Worm (Caenorhabditis elegans) whole organism, L1 larva: ENCODE results near the gene ndnf-1.

Experiments
- C04F5.9 ChIP-seq: sonication (generic microtip); optimal IDR thresholded peaks from 2 replicates; lab custom pipeline; 2016; ENCODE audit warnings: missing genetic modification characterization, missing compliant biosample characterization
- C16A3.4 ChIP-seq: fragments of 150-350 bp; optimal IDR thresholded peaks from 2 replicates; lab custom pipeline; 2014; ENCODE audit warnings: missing biosample characterization, missing genetic modification characterization
- C34B4.2 ChIP-seq: sonication (generic microtip); optimal IDR thresholded peaks from 2 replicates; lab custom pipeline; 2017; ENCODE audit warnings: mild to moderate bottlenecking, missing genetic modification characterization, missing compliant biosample characterization
- ama-1 ChIP-seq: fragments of 150-350 bp; optimal IDR thresholded peaks from 2 replicates; lab custom pipeline; 2014
- ceh-88 ChIP-seq: fragments of 200-800 bp; sonication (Bioruptor generic); IDR thresholded peaks from 2 replicates; pipeline ENCODE4 v1.3.6; 2022; ENCODE audit warnings: missing genetic modification characterization, missing compliant biosample characterization
- efl-1 ChIP-seq, 4 experiments: fragments of 150-350 bp; optimal IDR thresholded peaks in 3 of 4; peaks in 1 of 4; 1 replicate in 1 of 4; 2 replicates in 3 of 4; lab custom pipeline; 2014; ENCODE audit warnings: missing biosample characterization in 2 of 4, missing genetic modification characterization in 2 of 4, missing genetic modification reagents in 2 of 4
- efl-3 ChIP-seq: fragments of 200-800 bp; sonication (Bioruptor generic); optimal IDR thresholded peaks from 2 replicates; lab custom pipeline; 2018; ENCODE audit warnings: mild to moderate bottlenecking, missing genetic modification characterization, missing compliant biosample characterization
- elt-2 ChIP-seq: sonication (generic microtip); optimal IDR thresholded peaks from 2 replicates; lab custom pipeline; 2016; ENCODE audit warnings: missing genetic modification characterization, mild to moderate bottlenecking, inconsistent platforms, missing compliant biosample characterization, missing genetic modification reagents
- elt-3 ChIP-seq, 6 experiments: fragments of 150-350 bp in 1 of 6; sonication (generic microtip); optimal IDR thresholded peaks; 2 replicates each; lab custom pipeline; 2017 to 2018; ENCODE audit warnings: missing biosample characterization in 6 of 6, missing genetic modification characterization in 6 of 6, inconsistent platforms in 1 of 6
- fkh-4 ChIP-seq: sonication (generic microtip); optimal IDR thresholded peaks from 2 replicates; lab custom pipeline; 2016; ENCODE audit warnings: missing compliant biosample characterization, missing genetic modification characterization, borderline replicate concordance
- fos-1 ChIP-seq: fragments of 150-350 bp; optimal IDR thresholded peaks from 2 replicates; lab custom pipeline; 2014; ENCODE audit warnings: missing biosample characterization, missing genetic modification characterization
- hlh-17 ChIP-seq: fragments of 200-800 bp; sonication (Bioruptor generic); optimal IDR thresholded peaks from 2 replicates; lab custom pipeline; 2018; ENCODE audit warnings: missing genetic modification characterization, mild to moderate bottlenecking, missing compliant biosample characterization, moderate library complexity, borderline replicate concordance
- hpl-2 ChIP-seq: fragments of 150-350 bp; optimal IDR thresholded peaks from 2 replicates; lab custom pipeline; 2014; ENCODE audit warnings: missing biosample characterization, missing genetic modification reagents, missing genetic modification characterization
- isw-1 ChIP-seq: fragments of 200-800 bp; sonication (Bioruptor generic); IDR thresholded peaks from 2 replicates; pipeline ENCODE4 v1.3.6; 2022; ENCODE audit warnings: missing genetic modification characterization, missing compliant biosample characterization
- jun-1 ChIP-seq: fragments of 150-350 bp; optimal IDR thresholded peaks from 2 replicates; lab custom pipeline; 2014; ENCODE audit warnings: missing biosample characterization, missing genetic modification reagents, missing genetic modification characterization
- lin-14 ChIP-seq: fragments of 200-800 bp; sonication (Bioruptor generic); optimal IDR thresholded peaks from 2 replicates; lab custom pipeline; 2018; ENCODE audit warnings: mild to moderate bottlenecking, missing genetic modification characterization, moderate library complexity, missing compliant biosample characterization
- lin-39 ChIP-seq: fragments of 150-350 bp; optimal IDR thresholded peaks from 2 replicates; lab custom pipeline; 2014; ENCODE audit warnings: missing biosample characterization, missing genetic modification reagents, missing genetic modification characterization
- lsy-2 ChIP-seq, 2 experiments: fragments of 150-350 bp; optimal IDR thresholded peaks; 2 replicates each; lab custom pipeline; 2014; ENCODE audit warnings: missing biosample characterization in 2 of 2, missing genetic modification characterization in 2 of 2
- mdl-1 ChIP-seq, 2 experiments: fragments of 150-350 bp; optimal IDR thresholded peaks; 2 replicates each; lab custom pipeline; 2014 to 2017; ENCODE audit warnings: missing biosample characterization in 2 of 2, missing genetic modification characterization in 2 of 2, inconsistent platforms in 1 of 2
- mef-2 ChIP-seq: fragments of 150-350 bp; optimal IDR thresholded peaks from 2 replicates; lab custom pipeline; 2014; ENCODE audit warnings: missing biosample characterization, missing genetic modification characterization
- nhr-11 ChIP-seq: fragments of 150-350 bp; optimal IDR thresholded peaks from 2 replicates; lab custom pipeline; 2014; ENCODE audit warnings: missing biosample characterization, missing genetic modification characterization
- nhr-12 ChIP-seq: sonication (generic microtip); optimal IDR thresholded peaks from 2 replicates; lab custom pipeline; 2017; ENCODE audit warnings: missing biosample characterization, missing genetic modification characterization
- nhr-19 ChIP-seq: fragments of 200-800 bp; sonication (Bioruptor generic); conservative IDR thresholded peaks from 2 replicates; pipeline ENCODE4 v1.3.6; 2022; ENCODE audit warnings: missing genetic modification characterization, missing compliant biosample characterization
- nhr-20 ChIP-seq: sonication (generic microtip); optimal IDR thresholded peaks from 2 replicates; lab custom pipeline; 2016; ENCODE audit warnings: mild to moderate bottlenecking, missing genetic modification characterization, missing compliant biosample characterization
- nhr-47 ChIP-seq: sonication (generic microtip); optimal IDR thresholded peaks from 2 replicates; lab custom pipeline; 2016; ENCODE audit warnings: mild to moderate bottlenecking, missing genetic modification characterization, moderate library complexity, missing compliant biosample characterization
- nhr-71 ChIP-seq: sonication (generic microtip); optimal IDR thresholded peaks from 2 replicates; lab custom pipeline; 2016; ENCODE audit warnings: mild to moderate bottlenecking, missing genetic modification characterization, moderate library complexity, missing compliant biosample characterization
- nhr-76 ChIP-seq: sonication (generic microtip); optimal IDR thresholded peaks from 2 replicates; lab custom pipeline; 2017; ENCODE audit warnings: missing biosample characterization, missing genetic modification characterization
- nhr-85 ChIP-seq: sonication (generic microtip); peaks from one replicate; lab custom pipeline; 2016; ENCODE audit warnings: missing genetic modification characterization, inconsistent platforms, missing compliant biosample characterization
- nhr-90 ChIP-seq: sonication (generic microtip); optimal IDR thresholded peaks from 2 replicates; lab custom pipeline; 2016; ENCODE audit warnings: mild to moderate bottlenecking, missing genetic modification characterization, missing compliant biosample characterization; ENCODE audit not compliant: poor library complexity
- pag-3 ChIP-seq: sonication (generic microtip); optimal IDR thresholded peaks from 2 replicates; lab custom pipeline; 2017; ENCODE audit warnings: missing genetic modification characterization, mild to moderate bottlenecking, missing compliant biosample characterization, antibody characterized with exemption, borderline replicate concordance; ENCODE audit not compliant: insufficient read depth
- pax-3 ChIP-seq: fragments of 200-800 bp; sonication (Bioruptor generic); optimal IDR thresholded peaks from 2 replicates; lab custom pipeline; 2018; ENCODE audit warnings: mild to moderate bottlenecking, missing genetic modification characterization, moderate library complexity, missing compliant biosample characterization
- rnt-1 ChIP-seq: sonication (generic microtip); optimal IDR thresholded peaks from 2 replicates; lab custom pipeline; 2016; ENCODE audit warnings: mild to moderate bottlenecking, missing genetic modification characterization, moderate library complexity, missing compliant biosample characterization
- skn-1 ChIP-seq: fragments of 150-350 bp; optimal IDR thresholded peaks from 2 replicates; lab custom pipeline; 2014; ENCODE audit warnings: missing biosample characterization, missing genetic modification characterization
- snpc-4 ChIP-seq: fragments of 150-350 bp; optimal IDR thresholded peaks from 2 replicates; lab custom pipeline; 2014; ENCODE audit warnings: missing biosample characterization, missing genetic modification characterization
- snu-23 ChIP-seq: sonication (generic microtip); optimal IDR thresholded peaks from 2 replicates; lab custom pipeline; 2016; ENCODE audit warnings: missing genetic modification characterization, missing compliant biosample characterization
- sox-4 ChIP-seq: sonication (generic microtip); optimal IDR thresholded peaks from 2 replicates; lab custom pipeline; 2016; ENCODE audit warnings: missing genetic modification characterization, missing compliant biosample characterization
- sup-37 ChIP-seq: fragments of 200-800 bp; sonication (Bioruptor generic); optimal IDR thresholded peaks from 2 replicates; lab custom pipeline; 2018; ENCODE audit warnings: mild to moderate bottlenecking, missing genetic modification characterization, missing compliant biosample characterization
- unc-130 ChIP-seq: fragments of 150-350 bp; optimal IDR thresholded peaks from 2 replicates; lab custom pipeline; 2017; ENCODE audit warnings: missing biosample characterization, missing genetic modification characterization, inconsistent platforms
- unc-30 ChIP-seq: sonication (generic microtip); optimal IDR thresholded peaks from 2 replicates; lab custom pipeline; 2017; ENCODE audit warnings: missing biosample characterization, missing genetic modification characterization
- unc-86 ChIP-seq: sonication (generic microtip); optimal IDR thresholded peaks from 2 replicates; lab custom pipeline; 2016; ENCODE audit warnings: missing genetic modification characterization, missing compliant biosample characterization
- unc-98 ChIP-seq: fragments of 200-800 bp; sonication (Bioruptor generic); IDR thresholded peaks from 2 replicates; pipeline ENCODE4 v1.3.6; 2022; ENCODE audit warnings: missing genetic modification characterization, missing compliant biosample characterization
- xbp-1 ChIP-seq: sonication (generic microtip); optimal IDR thresholded peaks from 2 replicates; lab custom pipeline; 2016; ENCODE audit warnings: missing genetic modification characterization, missing compliant biosample characterization
- zag-1 ChIP-seq: fragments of 150-350 bp; optimal IDR thresholded peaks from 2 replicates; lab custom pipeline; 2014; ENCODE audit warnings: missing biosample characterization, missing genetic modification characterization
- zip-4 ChIP-seq: fragments of 200-800 bp; sonication (Bioruptor generic); optimal IDR thresholded peaks from 2 replicates; lab custom pipeline; 2018; ENCODE audit warnings: mild to moderate bottlenecking, missing genetic modification characterization, moderate library complexity, missing compliant biosample characterization

The ndnf-1 gene

DNA sequence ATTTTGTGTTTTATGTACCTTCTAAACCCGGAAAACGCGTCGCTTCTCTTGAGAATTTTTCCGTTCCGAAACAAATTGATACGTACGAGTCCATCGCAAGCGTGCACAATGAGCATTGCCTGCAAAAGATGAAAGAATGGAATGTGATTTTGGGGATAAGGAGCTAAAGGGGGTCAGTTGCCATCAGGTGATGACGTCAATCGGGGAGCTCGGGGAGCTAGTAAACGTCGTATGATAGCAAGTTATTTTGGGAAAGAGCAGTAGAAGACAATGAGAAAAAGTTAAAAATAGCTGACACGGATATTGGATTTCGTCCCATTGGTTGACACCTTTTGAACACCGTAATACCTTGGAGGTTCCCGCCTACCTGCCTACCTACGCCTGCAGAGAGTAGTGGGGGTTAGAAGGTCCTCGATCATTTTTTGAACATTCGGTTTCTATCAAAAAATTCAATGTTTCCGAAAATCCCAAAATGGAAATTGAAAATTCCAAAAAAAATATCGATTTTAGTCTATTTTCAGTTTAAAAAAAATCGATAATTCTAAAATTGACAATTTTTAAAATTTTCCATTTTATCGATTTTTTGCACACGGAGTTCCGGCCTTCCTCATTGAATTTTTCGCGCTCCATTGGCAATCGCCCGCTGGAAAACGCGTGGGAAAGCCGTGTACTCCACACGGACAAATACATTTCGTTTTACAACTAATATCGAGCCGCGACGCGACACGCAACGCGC is 2.7 kb downstream of the ndnf-1 start:
- no peak for TF ChIP-seq fkh-4 (tag; lab: Kevin White, UChicago)
- no peak for TF ChIP-seq zag-1 (tag; lab: Kevin White, UChicago)
- peak in 1 of 2 experiments; percentile 18 for TF ChIP-seq efl-1 (optimal IDR thresholded peaks at IDR 0.05; lab: Kevin White, UChicago)
- TF ChIP-seq efl-1 (GFP tag; optimal IDR thresholded peaks at IDR 0.05 in 1 of 2; lab: Kevin White, UChicago), result peak in 1 of 2 experiments; percentile 45
- TF ChIP-seq C04F5.9 (tag; lab: Kevin White, UChicago), result no peak
- TF ChIP-seq lsy-2 (tag; optimal IDR thresholded peaks at IDR 0.05; lab: Kevin White, UChicago), result peak; percentile 11 to 58
- TF ChIP-seq mdl-1 (tag; optimal IDR thresholded peaks at IDR 0.05; lab: Kevin White, UChicago), result peak in 1 of 2 experiments; percentile 44
- no peak for TF ChIP-seq skn-1 (tag; lab: Kevin White, UChicago)
- TF ChIP-seq rnt-1 (tag; lab: Kevin White, UChicago), result peak; percentile 89
- TF ChIP-seq snu-23, result peak; percentile 29
- peak; percentile 45 for TF ChIP-seq lin-14 (GFP tag; lab: Kevin White, UChicago)
- no peak for TF ChIP-seq hpl-2 (GFP tag; lab: Kevin White, UChicago)
- TF ChIP-seq unc-130 (tag; lab: Kevin White, UChicago), result peak; percentile 72
- peak; percentile 6 for TF ChIP-seq xbp-1
- TF ChIP-seq nhr-47, result no peak
- TF ChIP-seq ama-1 (lab: Kevin White, UChicago), result no peak
- peak; percentile 97 for TF ChIP-seq mef-2
- no peak for TF ChIP-seq hlh-17 (GFP tag; lab: Kevin White, UChicago)
- no peak for TF ChIP-seq nhr-76
- TF ChIP-seq nhr-19 (GFP tag; lab: Robert Waterston, UW), result peak; percentile 64
- TF ChIP-seq efl-3, result no peak
- TF ChIP-seq nhr-20 (tag; lab: Kevin White, UChicago), result peak; percentile 32
- TF ChIP-seq nhr-71, result peak; percentile 84
- no peak for TF ChIP-seq ceh-88
- TF ChIP-seq zip-4, result no peak
- no peak for TF ChIP-seq C34B4.2 (tag; lab: Kevin White, UChicago)

DNA sequence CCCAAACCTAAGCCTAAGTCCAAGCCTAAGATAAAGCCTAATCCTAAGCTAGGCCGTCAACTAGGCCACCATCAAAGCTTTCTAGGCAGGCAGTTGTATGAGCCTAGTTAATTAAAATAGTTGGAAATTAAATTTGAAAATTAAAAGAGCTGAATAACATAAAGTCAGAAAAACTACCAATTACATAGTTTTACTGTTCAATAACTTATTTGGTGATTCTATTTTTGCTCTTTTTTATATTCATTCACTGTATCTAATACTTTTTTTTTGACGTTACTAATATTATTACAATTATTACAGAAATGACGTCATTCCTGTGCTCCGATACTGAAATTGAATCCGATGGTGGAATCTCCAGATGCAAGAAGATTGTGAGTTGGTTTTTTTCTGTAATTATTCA is 9.3 kb downstream of the ndnf-1 start, which contains the start of gene lin-22:
Gene lin-22, plus strand, starts transcription at position 301 of the 400 bp plus-strand sequence.
- TF ChIP-seq unc-98 (GFP tag; lab: Robert Waterston, UW), result no peak
- TF ChIP-seq nhr-90 (tag; lab: Kevin White, UChicago), result no peak
- no peak for TF ChIP-seq elt-3 (tag; optimal IDR thresholded peaks at IDR 0.05; lab: Kevin White, UChicago)

DNA sequence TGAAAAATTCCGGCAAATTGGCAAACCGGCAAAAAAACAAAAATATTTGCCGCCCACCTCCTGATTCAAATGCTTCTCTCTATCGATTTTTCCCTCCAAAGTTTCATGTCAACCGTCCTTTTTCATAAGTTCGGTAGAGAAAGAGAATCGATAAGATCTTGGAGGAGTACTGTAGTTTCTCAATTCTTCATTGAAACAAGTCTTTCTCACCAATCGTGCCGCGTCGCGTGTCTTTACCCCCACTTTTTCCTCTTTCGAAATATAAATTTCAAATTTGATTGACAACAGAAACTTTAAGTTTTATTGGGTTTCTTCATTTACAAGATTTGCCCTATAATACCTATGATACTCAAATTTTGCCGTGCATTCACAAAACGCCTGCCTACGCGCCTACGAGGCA is 10.2 kb downstream of the ndnf-1 start:
- peak in 1 of 2 experiments; percentile 68 for TF ChIP-seq lsy-2 (tag; optimal IDR thresholded peaks at IDR 0.05; lab: Kevin White, UChicago)
- TF ChIP-seq pax-3 (tag; lab: Kevin White, UChicago), result no peak

DNA sequence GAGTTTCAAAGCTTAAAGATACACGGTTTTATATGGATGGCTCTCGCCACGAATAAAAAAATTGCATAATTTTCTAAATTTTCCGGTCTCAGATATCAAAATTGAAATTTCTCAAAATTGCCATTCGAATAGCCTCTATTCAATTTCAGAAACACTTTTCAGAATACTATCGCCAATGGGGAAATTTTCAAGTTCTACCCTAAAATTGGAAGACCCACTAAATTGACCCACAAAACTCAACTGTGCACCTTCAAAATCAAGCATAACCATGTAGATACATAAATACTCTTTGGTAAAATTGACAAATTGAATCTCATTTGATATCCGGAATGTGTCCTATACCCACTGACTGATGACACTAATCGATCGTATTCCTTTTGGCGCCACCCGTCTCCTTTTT is 12.5 kb downstream of the ndnf-1 start:
- TF ChIP-seq fos-1 (tag; lab: Kevin White, UChicago), result no peak
- peak; percentile 60 for TF ChIP-seq nhr-85 (tag; lab: Kevin White, UChicago)
- TF ChIP-seq, all 84 proteins: peak for 1

DNA sequence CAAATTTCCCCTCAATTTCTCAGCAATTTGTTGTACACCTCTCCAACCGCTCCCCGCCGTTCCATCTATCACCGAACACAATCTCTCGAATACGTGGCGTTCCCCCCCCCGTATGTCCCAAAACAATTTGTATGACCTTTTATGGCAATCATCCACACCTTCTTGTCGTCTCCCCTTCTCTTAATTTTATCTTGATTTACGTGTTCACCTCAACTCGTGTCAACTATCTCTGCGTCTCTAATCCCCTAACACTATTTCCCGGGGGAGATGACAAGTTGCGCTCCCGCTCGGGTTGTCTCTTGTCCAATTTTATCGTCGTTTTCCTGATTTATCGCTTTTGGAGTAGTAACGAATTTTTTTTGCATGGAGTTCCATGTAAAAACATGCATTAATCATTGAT is 14.1 kb downstream of the ndnf-1 start:
- no peak for TF ChIP-seq unc-86 (tag; lab: Kevin White, UChicago)
- TF ChIP-seq fos-1 (tag; lab: Kevin White, UChicago), result no peak
- TF ChIP-seq snu-23, result peak; percentile 2
- TF ChIP-seq elt-2 (tag; lab: Kevin White, UChicago), result no peak
- TF ChIP-seq sup-37 (GFP tag; lab: Kevin White, UChicago), result no peak
- TF ChIP-seq isw-1 (GFP tag; lab: Robert Waterston, UW), result no peak
- TF ChIP-seq C16A3.4, result no peak
- TF ChIP-seq hpl-2 (GFP tag; lab: Kevin White, UChicago), result no peak
- no peak for TF ChIP-seq nhr-76
- no peak for TF ChIP-seq unc-30
- TF ChIP-seq jun-1 (tag; lab: Kevin White, UChicago), result no peak
- TF ChIP-seq pag-3, result no peak
- TF ChIP-seq C34B4.2 (tag; lab: Kevin White, UChicago), result no peak
- peak; percentile 35 for TF ChIP-seq rnt-1 (tag; lab: Kevin White, UChicago)
- no peak for TF ChIP-seq nhr-12 (tag; lab: Kevin White, UChicago)
- no peak for TF ChIP-seq snpc-4 (tag; lab: Kevin White, UChicago)
- TF ChIP-seq sox-4 (tag; lab: Kevin White, UChicago), result no peak
- no peak for TF ChIP-seq nhr-11 (tag; lab: Kevin White, UChicago)
- TF ChIP-seq fkh-4 (tag; lab: Kevin White, UChicago), result no peak
- no peak for TF ChIP-seq lin-39
